Worm (Caenorhabditis elegans): ENCODE data around the gene dpy-27.

DNA sequence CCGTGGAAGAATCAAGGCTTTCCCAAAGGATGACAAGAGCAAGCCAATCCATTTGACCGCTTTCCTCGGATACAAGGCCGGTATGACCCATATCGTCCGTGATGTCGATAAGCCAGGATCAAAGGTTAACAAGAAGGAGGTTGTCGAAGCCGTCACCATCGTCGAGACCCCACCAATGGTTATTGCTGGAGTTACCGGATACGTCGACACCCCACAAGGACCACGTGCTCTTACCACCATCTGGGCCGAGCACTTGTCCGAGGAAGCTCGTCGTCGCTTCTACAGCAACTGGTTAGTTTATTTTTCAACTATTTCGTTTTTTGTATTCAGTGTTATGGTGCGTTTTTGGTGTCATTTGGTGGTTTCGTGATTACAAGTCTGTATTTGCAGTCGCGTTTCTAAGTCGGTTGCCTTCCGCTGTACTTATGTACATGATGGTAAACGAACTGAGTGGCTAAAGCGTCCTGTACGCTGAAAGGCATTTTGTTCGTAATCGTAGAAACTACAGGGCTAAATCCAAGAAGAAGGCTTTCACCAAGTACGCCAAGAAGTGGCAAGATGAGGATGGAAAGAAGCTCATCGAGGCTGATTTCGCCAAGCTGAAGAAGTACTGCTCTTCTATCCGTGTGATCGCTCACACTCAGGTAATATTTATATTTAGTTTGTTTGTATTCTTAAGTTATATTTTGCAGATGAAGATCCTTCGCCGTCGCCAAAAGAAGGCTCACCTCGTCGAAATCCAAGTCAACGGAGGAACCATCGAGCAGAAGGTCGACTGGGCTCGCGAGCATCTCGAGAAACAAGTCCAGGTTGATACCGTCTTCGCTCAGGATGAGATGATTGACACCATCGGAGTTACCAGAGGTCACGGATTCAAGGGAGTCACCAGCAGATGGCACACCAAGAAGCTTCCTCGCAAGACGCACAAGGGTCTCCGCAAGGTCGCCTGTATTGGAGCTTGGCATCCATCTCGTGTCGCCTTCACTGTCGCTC, 48.8 kb upstream of the dpy-27 start:
- TF ChIP-seq F23B12.7 (tag; optimal IDR thresholded peaks at IDR 0.05; ENCODE audit: insufficient read depth) (no peak), cebp-2 (GFP tag; IDR thresholded peaks at IDR 0.05) (no peak), snpc-4 (GFP tag; optimal IDR thresholded peaks at IDR 0.05) (no peak), snpc-4 (tag; optimal IDR thresholded peaks at IDR 0.05) (no peak), cebp-1 (GFP tag; IDR thresholded peaks at IDR 0.05) (no peak), cebp-1 (tag; optimal IDR thresholded peaks at IDR 0.05) (peak; percentile 3), K12H6.12 (tag; optimal IDR thresholded peaks at IDR 0.05) (no peak), hsf-1 (GFP tag; IDR thresholded peaks at IDR 0.05) (no peak), zim-3 (tag; optimal IDR thresholded peaks at IDR 0.05) (no peak), mxl-1 (tag; optimal IDR thresholded peaks at IDR 0.05) (no peak)
